Worm (Caenorhabditis elegans) whole organism, L1 larva: ENCODE data around the gene cyp-31A2.

Source experiments
- C16A3.4 ChIP-seq: fragments of 150-350 bp; optimal IDR thresholded peaks from 2 replicates; lab custom pipeline; 2014; ENCODE audit warnings: missing biosample characterization, missing genetic modification characterization
- C34B4.2 ChIP-seq: sonication (generic microtip); optimal IDR thresholded peaks from 2 replicates; lab custom pipeline; 2017; ENCODE audit warnings: mild to moderate bottlenecking, missing genetic modification characterization, missing compliant biosample characterization
- F16B12.6 ChIP-seq: fragments of 150-350 bp; optimal IDR thresholded peaks from 2 replicates; lab custom pipeline; 2014; ENCODE audit warnings: missing biosample characterization, missing genetic modification characterization
- Y116A8C.19 ChIP-seq: sonication (generic microtip); optimal IDR thresholded peaks from 2 replicates; lab custom pipeline; 2016; ENCODE audit warnings: missing compliant biosample characterization, missing genetic modification characterization, borderline replicate concordance
- alr-1 ChIP-seq: fragments of 200-800 bp; sonication (Bioruptor generic); optimal IDR thresholded peaks from 2 replicates; lab custom pipeline; 2018; ENCODE audit warnings: borderline replicate concordance, mild to moderate bottlenecking, missing genetic modification characterization, missing compliant biosample characterization
- ces-1 ChIP-seq: fragments of 150-350 bp; optimal IDR thresholded peaks from 2 replicates; lab custom pipeline; 2014; ENCODE audit warnings: missing biosample characterization, missing genetic modification reagents, missing genetic modification characterization
- dpl-1 ChIP-seq, 3 experiments: fragments of 150-350 bp in 2 of 3; sonication (generic microtip) in 1 of 3; optimal IDR thresholded peaks; 2 replicates each; lab custom pipeline; 2014 to 2017; ENCODE audit warnings: missing biosample characterization in 3 of 3, missing genetic modification characterization in 3 of 3, missing genetic modification reagents in 3 of 3
- dsc-1 ChIP-seq: sonication (generic microtip); optimal IDR thresholded peaks from 2 replicates; lab custom pipeline; 2016; ENCODE audit warnings: mild to moderate bottlenecking, missing genetic modification characterization, missing compliant biosample characterization
- efl-1 ChIP-seq, 4 experiments: fragments of 150-350 bp; optimal IDR thresholded peaks in 3 of 4; peaks in 1 of 4; 1 replicate in 1 of 4; 2 replicates in 3 of 4; lab custom pipeline; 2014; ENCODE audit warnings: missing biosample characterization in 2 of 4, missing genetic modification characterization in 2 of 4, missing genetic modification reagents in 2 of 4
- egl-13 ChIP-seq: sonication (generic microtip); optimal IDR thresholded peaks from 2 replicates; lab custom pipeline; 2016; ENCODE audit warnings: missing genotype, missing genetic modification reagents, missing genetic modification characterization, missing compliant biosample characterization
- elt-3 ChIP-seq, 6 experiments: fragments of 150-350 bp in 1 of 6; sonication (generic microtip); optimal IDR thresholded peaks; 2 replicates each; lab custom pipeline; 2017 to 2018; ENCODE audit warnings: missing biosample characterization in 6 of 6, missing genetic modification characterization in 6 of 6, inconsistent platforms in 1 of 6
- fkh-8 ChIP-seq: sonication (generic microtip); optimal IDR thresholded peaks from 2 replicates; lab custom pipeline; 2016; ENCODE audit warnings: mild to moderate bottlenecking, missing genetic modification characterization, missing compliant biosample characterization
- grh-1 ChIP-seq: fragments of 200-800 bp; sonication (Bioruptor generic); IDR thresholded peaks from 2 replicates; pipeline ENCODE4 v1.3.6; 2022; ENCODE audit warnings: missing genetic modification reagents, missing genetic modification characterization, missing compliant biosample characterization
- hpl-2 ChIP-seq: fragments of 150-350 bp; optimal IDR thresholded peaks from 2 replicates; lab custom pipeline; 2014; ENCODE audit warnings: missing biosample characterization, missing genetic modification reagents, missing genetic modification characterization
- isw-1 ChIP-seq: fragments of 200-800 bp; sonication (Bioruptor generic); IDR thresholded peaks from 2 replicates; pipeline ENCODE4 v1.3.6; 2022; ENCODE audit warnings: missing genetic modification characterization, missing compliant biosample characterization
- lin-14 ChIP-seq: fragments of 200-800 bp; sonication (Bioruptor generic); optimal IDR thresholded peaks from 2 replicates; lab custom pipeline; 2018; ENCODE audit warnings: mild to moderate bottlenecking, missing genetic modification characterization, moderate library complexity, missing compliant biosample characterization
- lin-35 ChIP-seq, 2 experiments: fragments of 150-350 bp; optimal IDR thresholded peaks; 2 replicates each; lab custom pipeline; 2014; ENCODE audit warnings: missing biosample characterization in 2 of 2, missing genetic modification characterization in 2 of 2, missing genetic modification reagents in 2 of 2
- lsy-2 ChIP-seq, 2 experiments: fragments of 150-350 bp; optimal IDR thresholded peaks; 2 replicates each; lab custom pipeline; 2014; ENCODE audit warnings: missing biosample characterization in 2 of 2, missing genetic modification characterization in 2 of 2
- mab-9 ChIP-seq: fragments of 200-800 bp; sonication (Bioruptor generic); IDR thresholded peaks from 2 replicates; pipeline ENCODE4 v1.3.6; 2022; ENCODE audit warnings: missing genetic modification reagents, missing genetic modification characterization, missing compliant biosample characterization
- mep-1 ChIP-seq: fragments of 150-350 bp; optimal IDR thresholded peaks from 2 replicates; lab custom pipeline; 2014; ENCODE audit warnings: missing biosample characterization, missing genetic modification characterization
- nhr-12 ChIP-seq: sonication (generic microtip); optimal IDR thresholded peaks from 2 replicates; lab custom pipeline; 2017; ENCODE audit warnings: missing biosample characterization, missing genetic modification characterization
- nhr-237 ChIP-seq: fragments of 150-350 bp; optimal IDR thresholded peaks from 2 replicates; lab custom pipeline; 2014; ENCODE audit warnings: missing biosample characterization, missing genetic modification characterization
- nhr-28 ChIP-seq: fragments of 150-350 bp; optimal IDR thresholded peaks from 2 replicates; lab custom pipeline; 2014; ENCODE audit warnings: missing biosample characterization, missing genetic modification characterization
- nhr-47 ChIP-seq: sonication (generic microtip); optimal IDR thresholded peaks from 2 replicates; lab custom pipeline; 2016; ENCODE audit warnings: mild to moderate bottlenecking, missing genetic modification characterization, moderate library complexity, missing compliant biosample characterization
- nhr-71 ChIP-seq: sonication (generic microtip); optimal IDR thresholded peaks from 2 replicates; lab custom pipeline; 2016; ENCODE audit warnings: mild to moderate bottlenecking, missing genetic modification characterization, moderate library complexity, missing compliant biosample characterization
- nhr-76 ChIP-seq: sonication (generic microtip); optimal IDR thresholded peaks from 2 replicates; lab custom pipeline; 2017; ENCODE audit warnings: missing biosample characterization, missing genetic modification characterization
- nhr-77 ChIP-seq: fragments of 150-350 bp; optimal IDR thresholded peaks from 2 replicates; lab custom pipeline; 2014; ENCODE audit warnings: missing biosample characterization, missing genetic modification characterization
- pag-3 ChIP-seq: sonication (generic microtip); optimal IDR thresholded peaks from 2 replicates; lab custom pipeline; 2017; ENCODE audit warnings: missing genetic modification characterization, mild to moderate bottlenecking, missing compliant biosample characterization, antibody characterized with exemption, borderline replicate concordance; ENCODE audit not compliant: insufficient read depth
- pax-3 ChIP-seq: fragments of 200-800 bp; sonication (Bioruptor generic); optimal IDR thresholded peaks from 2 replicates; lab custom pipeline; 2018; ENCODE audit warnings: mild to moderate bottlenecking, missing genetic modification characterization, moderate library complexity, missing compliant biosample characterization
- snpc-4 ChIP-seq: fragments of 150-350 bp; optimal IDR thresholded peaks from 2 replicates; lab custom pipeline; 2014; ENCODE audit warnings: missing biosample characterization, missing genetic modification characterization
- snu-23 ChIP-seq: sonication (generic microtip); optimal IDR thresholded peaks from 2 replicates; lab custom pipeline; 2016; ENCODE audit warnings: missing genetic modification characterization, missing compliant biosample characterization
- sptf-1 ChIP-seq: fragments of 150-350 bp; optimal IDR thresholded peaks from 2 replicates; lab custom pipeline; 2014; ENCODE audit warnings: missing biosample characterization, missing genetic modification characterization
- swsn-7 ChIP-seq: sonication (generic microtip); optimal IDR thresholded peaks from 2 replicates; lab custom pipeline; 2016; ENCODE audit warnings: missing genetic modification characterization, missing compliant biosample characterization
- tbx-2 ChIP-seq: sonication (generic microtip); optimal IDR thresholded peaks from 2 replicates; lab custom pipeline; 2016; ENCODE audit warnings: missing genetic modification characterization, missing compliant biosample characterization
- unc-86 ChIP-seq: sonication (generic microtip); optimal IDR thresholded peaks from 2 replicates; lab custom pipeline; 2016; ENCODE audit warnings: missing genetic modification characterization, missing compliant biosample characterization
- unc-98 ChIP-seq: fragments of 200-800 bp; sonication (Bioruptor generic); IDR thresholded peaks from 2 replicates; pipeline ENCODE4 v1.3.6; 2022; ENCODE audit warnings: missing genetic modification characterization, missing compliant biosample characterization
- vab-15 ChIP-seq: sonication (generic microtip); optimal IDR thresholded peaks from 2 replicates; lab custom pipeline; 2017; ENCODE audit warnings: missing genotype, mild to moderate bottlenecking, missing genetic modification characterization, missing compliant biosample characterization
- ztf-4 ChIP-seq: fragments of 150-350 bp; optimal IDR thresholded peaks from 2 replicates; lab custom pipeline; 2014; ENCODE audit warnings: missing biosample characterization, missing genetic modification characterization

Gene cyp-31A2

DNA sequence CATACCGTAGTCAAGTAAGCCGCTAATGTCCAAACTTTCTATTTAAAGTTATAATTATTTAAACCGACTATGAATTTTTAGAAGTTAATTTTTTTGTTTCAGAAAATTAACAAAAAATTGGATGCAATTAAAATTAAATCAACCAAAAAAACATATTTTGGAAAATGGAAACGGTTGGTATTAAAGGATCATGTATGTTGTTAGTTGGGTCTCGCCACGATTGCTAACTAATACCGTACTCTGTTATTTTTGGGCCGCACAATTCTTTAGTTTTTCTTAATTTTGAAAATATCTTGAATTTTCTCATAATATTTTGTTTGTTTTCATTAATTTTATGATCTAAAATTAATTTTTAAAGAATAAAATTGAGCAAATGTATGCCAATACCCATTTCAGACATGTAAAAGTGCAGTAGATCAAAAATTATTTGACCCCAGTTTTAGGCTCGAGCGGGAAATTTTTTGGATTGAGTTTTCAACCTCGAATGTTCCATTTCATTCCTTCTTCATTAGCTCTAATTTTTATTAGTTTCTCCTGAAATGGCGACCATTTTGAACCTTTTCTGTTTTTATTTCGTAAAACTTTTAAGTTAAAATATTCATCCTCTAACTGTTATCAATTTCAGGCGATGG, 31.3 kb upstream of the cyp-31A2 start, which contains the start of gene cbd-1:
Gene cbd-1 (plus strand): TSS at position 626 of the 632 bp plus-strand sequence.
- no peak for TF ChIP-seq isw-1 (GFP tag; lab: Robert Waterston, UW)
- no peak for TF ChIP-seq Y116A8C.19 (tag; lab: Kevin White, UChicago)
- TF ChIP-seq dsc-1, result no peak
- no peak for TF ChIP-seq snpc-4
- TF ChIP-seq F16B12.6, result no peak
- no peak for TF ChIP-seq C16A3.4
- no peak for TF ChIP-seq dpl-1 (GFP tag; optimal IDR thresholded peaks at IDR 0.05; lab: Kevin White, UChicago)

DNA sequence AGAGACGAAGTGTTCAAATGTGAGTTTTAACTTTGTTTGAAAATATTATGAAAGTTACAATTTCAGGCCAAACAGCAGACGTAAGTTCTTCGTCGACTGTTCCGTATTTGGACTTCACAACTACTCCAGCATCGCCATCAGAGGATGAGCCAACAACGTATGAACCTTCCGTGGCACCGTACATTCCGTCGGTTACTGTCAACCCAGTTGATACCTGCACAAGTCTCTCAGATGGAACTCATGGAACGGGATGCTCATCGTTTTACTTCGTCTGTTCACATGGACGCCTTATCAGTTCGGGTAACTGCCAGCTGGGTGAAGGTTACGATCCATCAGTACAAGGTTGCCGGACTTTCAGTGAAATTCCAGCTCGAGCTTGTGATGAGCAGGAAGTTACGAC, 28.0 kb upstream of the cyp-31A2 start:
- TF ChIP-seq C34B4.2 (tag; lab: Kevin White, UChicago) (no peak), elt-3 (tag; optimal IDR thresholded peaks at IDR 0.05; lab: Kevin White, UChicago) (no peak), snu-23 (GFP tag; lab: Kevin White, UChicago) (no peak), snpc-4 (no peak), grh-1 (GFP tag; lab: Robert Waterston, UW) (no peak), mep-1 (no peak)

DNA sequence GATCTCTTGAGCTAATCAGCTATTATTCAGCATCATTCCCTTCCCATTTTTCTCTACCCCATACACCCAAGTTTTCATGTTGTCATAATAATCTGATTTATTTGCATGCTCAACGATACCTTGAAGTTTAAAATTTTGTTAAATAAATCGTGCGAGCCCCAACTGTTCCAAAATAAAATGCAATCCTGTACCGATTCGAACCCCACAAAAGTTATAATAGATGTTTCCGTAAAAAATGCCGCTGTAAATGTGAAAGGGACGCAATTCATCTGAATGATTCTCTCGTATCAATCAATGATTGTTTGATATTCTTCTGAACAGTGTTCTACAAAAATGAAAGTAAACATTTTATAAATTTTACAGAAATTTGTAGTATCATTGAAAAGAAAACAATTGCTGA, 26.3 kb upstream of the cyp-31A2 start:
- no peak for TF ChIP-seq lin-35 (GFP tag; optimal IDR thresholded peaks at IDR 0.05; lab: Kevin White, UChicago)
- no peak for TF ChIP-seq pag-3 (tag; lab: Kevin White, UChicago)
- no peak for TF ChIP-seq ztf-4
- TF ChIP-seq pax-3 (tag; lab: Kevin White, UChicago), result no peak
- no peak for TF ChIP-seq nhr-237 (tag; lab: Kevin White, UChicago)
- TF ChIP-seq nhr-76 (tag; lab: Kevin White, UChicago), result no peak
- TF ChIP-seq dpl-1 (GFP tag; optimal IDR thresholded peaks at IDR 0.05; lab: Kevin White, UChicago), result no peak
- no peak for TF ChIP-seq alr-1 (tag; lab: Kevin White, UChicago)
- no peak for TF ChIP-seq hpl-2 (GFP tag; lab: Kevin White, UChicago)
- no peak for TF ChIP-seq tbx-2 (tag; lab: Kevin White, UChicago)
- no peak for TF ChIP-seq dsc-1
- TF ChIP-seq nhr-28 (tag; lab: Kevin White, UChicago), result no peak
- no peak for TF ChIP-seq mab-9
- no peak for TF ChIP-seq nhr-12
- TF ChIP-seq sptf-1, result no peak
- TF ChIP-seq unc-86 (tag; lab: Kevin White, UChicago), result no peak
- no peak for TF ChIP-seq vab-15 (tag; lab: Kevin White, UChicago)
- no peak for TF ChIP-seq C34B4.2 (tag; lab: Kevin White, UChicago)

DNA sequence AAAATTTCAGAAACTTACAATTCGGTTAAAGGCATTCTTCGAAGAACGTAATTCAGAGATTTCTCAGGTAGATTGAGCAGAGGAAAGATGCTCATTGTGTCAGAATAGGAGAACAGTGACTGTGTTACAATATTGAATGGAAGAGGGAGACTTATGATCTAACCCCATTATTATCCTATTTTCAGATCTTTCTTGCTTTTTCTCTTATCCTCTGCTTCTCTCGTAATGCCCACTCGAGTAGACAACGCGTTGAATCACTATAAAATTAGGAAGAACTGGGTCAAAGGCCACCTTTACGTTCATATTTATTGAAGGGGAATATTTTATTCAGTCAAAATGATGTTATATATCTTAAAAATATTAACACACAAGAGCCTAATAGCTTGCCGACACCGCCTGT, 24.5 kb upstream of the cyp-31A2 start, which contains the start of gene fbxb-76:
Gene fbxb-76 (minus strand): TSS at position 101 of the 400 bp plus-strand sequence.
- TF ChIP-seq efl-1 (optimal IDR thresholded peaks at IDR 0.05; lab: Kevin White, UChicago), result no peak
- peak in 1 of 2 experiments; percentile 0 for TF ChIP-seq efl-1 (GFP tag; optimal IDR thresholded peaks at IDR 0.05 in 1 of 2; lab: Kevin White, UChicago)
- no peak for TF ChIP-seq nhr-12

DNA sequence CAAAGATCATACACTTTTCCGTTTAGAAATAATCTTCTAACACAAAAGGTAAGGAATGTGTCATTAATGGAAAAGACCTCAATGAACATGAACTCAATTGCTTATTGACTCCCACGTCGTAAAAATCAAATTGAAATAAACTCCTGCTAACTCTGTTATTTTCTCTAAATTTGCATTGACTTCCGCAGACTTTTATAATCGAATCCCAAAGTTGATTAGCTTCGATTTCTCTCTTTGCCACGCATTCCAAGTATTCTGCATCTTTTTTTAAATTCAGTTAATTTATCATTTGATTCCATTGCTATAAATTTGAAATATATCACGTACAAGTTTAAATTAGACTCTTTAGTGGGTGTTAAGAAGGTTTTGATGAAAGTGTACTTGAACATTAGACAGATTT, 15.1 kb upstream of the cyp-31A2 start:
- TF ChIP-seq nhr-71 (tag; lab: Kevin White, UChicago) (peak; percentile 70), nhr-47 (tag; lab: Kevin White, UChicago) (peak; percentile 81), fkh-8 (peak; percentile 63), ces-1 (GFP tag; lab: Kevin White, UChicago) (no peak), lin-14 (GFP tag; lab: Kevin White, UChicago) (peak; percentile 49), snu-23 (GFP tag; lab: Kevin White, UChicago) (no peak), dsc-1 (peak; percentile 30), lsy-2 (tag; optimal IDR thresholded peaks at IDR 0.05; lab: Kevin White, UChicago) (peak in 1 of 2 experiments; percentile 29), swsn-7 (tag; lab: Kevin White, UChicago) (peak; percentile 29), dpl-1 (GFP tag; optimal IDR thresholded peaks at IDR 0.05; lab: Kevin White, UChicago) (no peak), nhr-77 (tag; lab: Kevin White, UChicago) (no peak), unc-98 (no peak), egl-13 (tag; lab: Kevin White, UChicago) (peak; percentile 74)
